Worm (Caenorhabditis elegans): Measurements from ENCODE around the gene dhs-9.

DNA sequence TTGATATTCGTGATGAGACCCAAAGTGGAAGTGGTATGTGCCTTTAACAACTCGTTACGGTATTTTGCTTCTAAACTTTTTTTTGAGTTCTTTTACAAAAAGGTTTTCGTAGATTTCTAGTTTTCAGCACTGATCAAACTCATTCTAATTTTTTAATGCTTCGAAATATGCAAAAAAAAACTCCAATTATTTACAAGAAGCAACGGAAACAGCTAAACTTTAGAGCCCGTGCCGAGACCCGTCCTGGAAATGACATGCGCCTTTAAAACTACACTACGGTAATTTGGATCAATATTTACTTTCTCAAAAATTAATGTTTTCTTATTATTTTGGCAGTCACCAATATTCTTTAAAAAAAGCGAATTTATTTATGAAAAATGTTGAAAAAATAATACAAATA, 12.7 kb upstream of the dhs-9 start:
- no peak for TF ChIP-seq T22C8.4 (GFP tag; IDR thresholded peaks at IDR 0.05)
- TF ChIP-seq cog-1 (tag; optimal IDR thresholded peaks at IDR 0.05), result no peak
- no peak for TF ChIP-seq flt-1 (GFP tag; IDR thresholded peaks at IDR 0.05)
- TF ChIP-seq ref-1 (GFP tag; conservative IDR thresholded peaks at IDR 0.05), result no peak
- TF ChIP-seq med-1 (GFP tag; optimal IDR thresholded peaks at IDR 0.05; ENCODE audit: insufficient read depth), result no peak
- TF ChIP-seq klf-2 (GFP tag; conservative IDR thresholded peaks at IDR 0.05), result no peak
- no peak for TF ChIP-seq ztf-23 (GFP tag; IDR thresholded peaks at IDR 0.05)
